Fruit fly (Drosophila melanogaster): ENCODE results near the gene Atu.

- TF ChIP-seq CG8478 (optimal IDR thresholded peaks at IDR 0.05), result no peak
- no peak for TF ChIP-seq CTCF (optimal IDR thresholded peaks at IDR 0.05)
Observed at dm6 chr3R:5649903-5650302, 36.7 kb downstream of the Atu start.

Data from S2 (cell line).